Worm (Caenorhabditis elegans) whole organism, L4/young adult: ENCODE results near the gene irld-39.

Experiments used
- W03F9.2 ChIP-seq: fragments of 150-350 bp; optimal IDR thresholded peaks from 2 replicates; lab custom pipeline; 2014; ENCODE audit warnings: missing biosample characterization, missing genetic modification characterization
- dao-5 ChIP-seq: sonication (generic microtip); optimal IDR thresholded peaks from 2 replicates; lab custom pipeline; 2016; ENCODE audit warnings: missing genotype, missing genetic modification characterization, moderate library complexity, missing compliant biosample characterization
- him-1 ChIP-seq: sonication (generic microtip); optimal IDR thresholded peaks from 2 replicates; lab custom pipeline; 2016; ENCODE audit warnings: missing genotype, missing genetic modification reagents, missing genetic modification characterization, missing compliant biosample characterization

DNA sequence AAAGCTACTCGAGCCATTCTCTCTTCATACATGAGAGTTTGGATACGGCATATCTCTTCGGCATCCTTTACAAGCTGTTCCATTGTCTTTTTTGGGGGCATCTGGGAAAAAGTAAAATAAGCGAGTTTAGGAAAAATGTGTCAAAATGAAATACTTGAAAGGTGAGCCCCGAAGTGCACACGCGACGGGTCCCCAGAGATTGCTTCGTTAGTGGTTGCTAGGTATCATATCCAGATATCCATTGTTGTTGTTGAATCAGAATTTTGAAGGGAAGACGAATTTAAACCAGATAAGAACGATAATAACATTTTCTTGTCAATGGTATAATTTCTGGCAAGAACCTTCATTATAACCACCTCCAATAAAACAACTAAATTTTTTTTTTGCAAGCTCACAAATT is 22.0 kb upstream of the irld-39 start, which contains the start of gene H25K10.2:
- TF ChIP-seq W03F9.2 (tag; lab: Kevin White, UChicago): no peak
- no peak for TF ChIP-seq him-1 (tag; lab: Kevin White, UChicago)
- no peak for TF ChIP-seq dao-5 (tag; lab: Kevin White, UChicago)
